Fruit fly (Drosophila melanogaster): Measurements from ENCODE around the gene ND-B22.

Gene ND-B22

DNA sequence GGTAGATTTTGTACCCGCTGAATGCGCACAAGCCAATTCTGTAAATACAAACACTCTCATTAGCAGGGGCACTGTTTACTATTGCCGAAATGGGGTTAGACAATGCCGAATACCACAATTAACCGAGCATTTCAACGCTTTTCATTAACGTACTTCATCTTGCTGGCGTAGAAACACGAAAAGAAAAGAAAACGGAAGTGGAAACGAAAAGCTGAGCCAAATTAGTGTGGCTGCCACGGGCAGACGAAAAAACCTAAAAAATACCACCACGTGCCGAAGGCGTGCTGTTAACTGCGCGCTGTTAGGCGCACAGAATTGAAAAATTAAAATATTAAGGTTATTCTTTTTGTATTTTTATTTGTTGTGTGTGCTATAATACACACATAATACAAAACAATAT is 24.0 kb upstream of the ND-B22 start, which contains the start of gene RpL24 (continued):
- TF ChIP-seq CG4282 (GFP tag; optimal IDR thresholded peaks at IDR 0.05) = peak; percentile 71
- TF ChIP-seq E2f2 (GFP tag; IDR thresholded peaks at IDR 0.05) = peak; percentile 82
- peak; percentile 83 for TF ChIP-seq Fer2 (tag; optimal IDR thresholded peaks at IDR 0.05)
- TF ChIP-seq odd (GFP tag; optimal IDR thresholded peaks at IDR 0.05) = peak; percentile 96
- peak; percentile 83 for TF ChIP-seq HLH54F (GFP tag; optimal IDR thresholded peaks at IDR 0.05)
- TF ChIP-seq lola (GFP tag; optimal IDR thresholded peaks at IDR 0.05) = peak in 1 of 3 experiments; percentile 56
- peak; percentile 65 for TF ChIP-seq CTCF (GFP tag; optimal IDR thresholded peaks at IDR 0.05)
- peak; percentile 31; the same call in 1 of the 2 replicates for TF ChIP-seq ssp (GFP tag; IDR thresholded peaks at IDR 0.05)
- TF ChIP-seq sima (GFP tag; optimal IDR thresholded peaks at IDR 0.05) = peak; percentile 90
- TF ChIP-seq Max (GFP tag; optimal IDR thresholded peaks at IDR 0.05) = peak; percentile 98
- peak; percentile 82 for TF ChIP-seq dysf (GFP tag; IDR thresholded peaks at IDR 0.05)
- peak; percentile 81 for TF ChIP-seq CG11695 (GFP tag; IDR thresholded peaks at IDR 0.05)
- peak; percentile 1 for TF ChIP-seq Sin3A (optimal IDR thresholded peaks at IDR 0.05)
- TF ChIP-seq CG16813 (GFP tag; IDR thresholded peaks at IDR 0.05; ENCODE audit: partially characterized antibody) = no peak
- TF ChIP-seq CG43689 (GFP tag; IDR thresholded peaks at IDR 0.05) = peak; percentile 86
- TF ChIP-seq Dll (GFP tag; IDR thresholded peaks at IDR 0.05; ENCODE audit: partially characterized antibody) = no peak
- no peak for TF ChIP-seq dan (GFP tag; IDR thresholded peaks at IDR 0.05)
- TF ChIP-seq Lpt (GFP tag; optimal IDR thresholded peaks at IDR 0.05) = no peak
- no peak for TF ChIP-seq CG4730 (GFP tag; IDR thresholded peaks at IDR 0.05)
- peak; percentile 71 for TF ChIP-seq CG12155 (GFP tag; optimal IDR thresholded peaks at IDR 0.05)
- peak; percentile 40; the same call in 1 of the 2 replicates for TF ChIP-seq Ravus (GFP tag; IDR thresholded peaks at IDR 0.05)
- no peak for TF ChIP-seq tio (GFP tag; optimal IDR thresholded peaks at IDR 0.05)
- peak; percentile 82 for TF ChIP-seq CG18262 (tag; optimal IDR thresholded peaks at IDR 0.05)
- TF ChIP-seq Myb (GFP tag; optimal IDR thresholded peaks at IDR 0.05) = peak; percentile 54
- peak; percentile 62 for TF ChIP-seq CG3838 (GFP tag; optimal IDR thresholded peaks at IDR 0.05)
- TF ChIP-seq CG1792 (GFP tag; optimal IDR thresholded peaks at IDR 0.05) = peak; percentile 80
- peak; percentile 50; the same call in 1 of the 2 replicates for TF ChIP-seq CG32767 (GFP tag; IDR thresholded peaks at IDR 0.05)
- peak; percentile 86 for TF ChIP-seq TFAM (GFP tag; optimal IDR thresholded peaks at IDR 0.05)
- TF ChIP-seq Fer1 (GFP tag; optimal IDR thresholded peaks at IDR 0.05) = peak; percentile 97
- no peak for TF ChIP-seq vnd (GFP tag; IDR thresholded peaks at IDR 0.05; ENCODE audit: partially characterized antibody)
- peak; percentile 97 for TF ChIP-seq MTF-1 (GFP tag; optimal IDR thresholded peaks at IDR 0.05; ENCODE audit: borderline replicate concordance)
- TF ChIP-seq oc (tag; optimal IDR thresholded peaks at IDR 0.05) = peak; percentile 68
- peak; percentile 36; the same call in 2 of the 3 replicates for TF ChIP-seq croc (GFP tag; conservative IDR thresholded peaks at IDR 0.05)
- peak; percentile 76; the same call in 2 of the 3 replicates for TF ChIP-seq ase (GFP tag; IDR thresholded peaks at IDR 0.05)
- no peak for TF ChIP-seq Poxn (GFP tag; IDR thresholded peaks at IDR 0.05)
- no peak for TF ChIP-seq prd (optimal IDR thresholded peaks at IDR 0.05)
- TF ChIP-seq prd (GFP tag; IDR thresholded peaks at IDR 0.05) = peak; percentile 63; the same call in 2 of the 3 replicates
- TF ChIP-seq luna (GFP tag; optimal IDR thresholded peaks at IDR 0.05) = peak; percentile 92
- peak; percentile 71 for TF ChIP-seq ERR (GFP tag; optimal IDR thresholded peaks at IDR 0.05)
- peak; percentile 96 for TF ChIP-seq BtbVII (GFP tag; optimal IDR thresholded peaks at IDR 0.05)
- peak; percentile 27 for TF ChIP-seq ftz-f1 (GFP tag; optimal IDR thresholded peaks at IDR 0.05)
- TF ChIP-seq da (GFP tag; optimal IDR thresholded peaks at IDR 0.05) = peak; percentile 80
- peak; percentile 88 for TF ChIP-seq p53 (GFP tag; optimal IDR thresholded peaks at IDR 0.05)
- peak; percentile 96 for TF ChIP-seq gce (GFP tag; IDR thresholded peaks at IDR 0.05)
- peak; percentile 83 for TF ChIP-seq Atf-2 (GFP tag; optimal IDR thresholded peaks at IDR 0.05)
- TF ChIP-seq hth (optimal IDR thresholded peaks at IDR 0.05) = no peak
- TF ChIP-seq exex (tag; optimal IDR thresholded peaks at IDR 0.05) = no peak
- TF ChIP-seq tin (GFP tag; optimal IDR thresholded peaks at IDR 0.05) = peak; percentile 88
- peak; percentile 85 for TF ChIP-seq CG9609 (GFP tag; optimal IDR thresholded peaks at IDR 0.05)
- peak; percentile 80 for TF ChIP-seq CG4617 (GFP tag; optimal IDR thresholded peaks at IDR 0.05; ENCODE audit: borderline replicate concordance)
- peak; percentile 87 for TF ChIP-seq CG8388 (GFP tag; optimal IDR thresholded peaks at IDR 0.05)
- TF ChIP-seq sna (GFP tag; IDR thresholded peaks at IDR 0.05; ENCODE audit: partially characterized antibody) = no peak
- peak; percentile 84 for TF ChIP-seq rib (GFP tag; IDR thresholded peaks at IDR 0.05)

All from whole organism, embryonic.